Worm (Caenorhabditis elegans): Measurements from ENCODE around the gene srbc-3.

The srbc-3 gene

DNA sequence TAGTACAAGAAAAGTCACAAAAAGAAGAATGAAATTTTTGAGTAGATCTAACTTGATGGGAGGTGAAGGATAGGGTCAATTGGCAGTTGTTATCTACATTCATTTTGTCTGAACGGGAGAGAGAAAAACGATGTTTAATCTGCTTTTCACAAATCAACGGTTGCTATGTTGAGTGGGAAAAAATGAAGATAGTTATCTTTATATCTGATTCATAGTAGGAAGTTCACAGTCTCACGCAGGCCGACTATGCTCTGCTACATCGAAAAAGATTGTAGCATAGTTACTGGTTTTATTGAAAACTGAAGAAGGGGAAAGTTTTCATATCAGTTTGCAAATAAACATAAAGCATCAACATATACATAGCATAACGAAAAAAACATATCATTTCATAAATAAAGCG, 47.3 kb downstream of the srbc-3 start:
- no peak for TF ChIP-seq B0035.1 (tag; optimal IDR thresholded peaks at IDR 0.05)
- no peak for TF ChIP-seq nfya-1 (tag; optimal IDR thresholded peaks at IDR 0.05; ENCODE audit: borderline replicate concordance, insufficient read depth)
- TF ChIP-seq sdz-38 (tag; optimal IDR thresholded peaks at IDR 0.05), result no peak
- TF ChIP-seq F33H1.4 (GFP tag; IDR thresholded peaks at IDR 0.05), result no peak
- TF ChIP-seq let-526 (GFP tag; IDR thresholded peaks at IDR 0.05), result no peak
- TF ChIP-seq him-1 (tag; optimal IDR thresholded peaks at IDR 0.05), result no peak
- TF ChIP-seq attf-6 (GFP tag; IDR thresholded peaks at IDR 0.05), result no peak
- TF ChIP-seq Y67H2A.10 (GFP tag; conservative IDR thresholded peaks at IDR 0.05), result no peak
- TF ChIP-seq lsy-27 (tag; optimal IDR thresholded peaks at IDR 0.05; ENCODE audit: borderline replicate concordance, insufficient read depth), result no peak
- no peak for TF ChIP-seq ztf-3 (GFP tag; optimal IDR thresholded peaks at IDR 0.05)
- no peak for TF ChIP-seq madf-3 (GFP tag; IDR thresholded peaks at IDR 0.05)
- no peak for TF ChIP-seq egrh-3 (GFP tag; IDR thresholded peaks at IDR 0.05)
- TF ChIP-seq ceh-27 (GFP tag; optimal IDR thresholded peaks at IDR 0.05), result no peak
- no peak for TF ChIP-seq nhr-90 (tag; optimal IDR thresholded peaks at IDR 0.05)
- no peak for TF ChIP-seq mes-4 (tag; optimal IDR thresholded peaks at IDR 0.05)
- no peak for TF ChIP-seq lin-35 (GFP tag; optimal IDR thresholded peaks at IDR 0.05)
- TF ChIP-seq pbrm-1 (GFP tag; IDR thresholded peaks at IDR 0.05), result no peak
- no peak for TF ChIP-seq athp-1 (tag; optimal IDR thresholded peaks at IDR 0.05)

DNA sequence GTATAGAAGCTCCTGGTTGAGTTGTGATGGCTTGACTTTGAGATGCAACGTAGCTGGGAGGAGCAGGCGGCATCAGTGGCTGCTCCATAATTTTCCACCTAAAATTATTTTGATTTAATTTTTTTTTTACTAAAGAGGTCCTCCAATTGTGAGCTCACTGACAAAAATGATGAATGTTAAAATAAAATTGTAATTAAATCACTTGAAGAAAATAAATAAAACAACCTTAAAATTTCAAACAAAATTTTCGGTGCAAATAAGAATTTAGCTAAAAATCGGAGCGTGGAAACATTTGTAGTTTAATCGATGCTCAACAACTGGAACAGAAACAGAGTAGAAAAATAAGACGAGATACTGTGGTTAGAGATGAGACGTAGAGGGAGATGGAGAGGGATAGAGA, 48.8 kb downstream of the srbc-3 start, which contains the start of gene scrm-3:
TSS of gene scrm-3 (minus strand) at position 101 of the 400 bp plus-strand sequence.
- TF ChIP-seq Y53G8AR.9 (GFP tag; conservative IDR thresholded peaks at IDR 0.05) (no peak), B0035.1 (tag; optimal IDR thresholded peaks at IDR 0.05) (no peak), dox-1 (GFP tag; IDR thresholded peaks at IDR 0.05) (no peak), hmg-1.2 (GFP tag; IDR thresholded peaks at IDR 0.05) (peak; percentile 37; the same call in 1 of the 2 replicates), athp-1 (tag; optimal IDR thresholded peaks at IDR 0.05) (no peak), mcd-1 (GFP tag; IDR thresholded peaks at IDR 0.05) (no peak), Y67H2A.10 (GFP tag; conservative IDR thresholded peaks at IDR 0.05) (no peak)

- TF ChIP-seq ccch-3 (GFP tag; optimal IDR thresholded peaks at IDR 0.05), result no peak
- no peak for TF ChIP-seq mcd-1 (GFP tag; IDR thresholded peaks at IDR 0.05)
Measured at ce11 chrV:3358267-3358666, 50.0 kb downstream of the srbc-3 start, which contains the start of gene C04E12.5. Gene C04E12.5, plus strand, starts transcription at chrV:3358567.
